Worm (Caenorhabditis elegans) whole organism, late embryonic: ENCODE data around the gene VY10G11R.1.

Source experiments
- C08G9.2 ChIP-seq: sonication (generic microtip); optimal IDR thresholded peaks from 2 replicates; lab custom pipeline; 2016; ENCODE audit warnings: mild to moderate bottlenecking, missing genetic modification characterization, moderate library complexity, missing compliant biosample characterization
- K02D7.2 ChIP-seq: sonication (generic microtip); optimal IDR thresholded peaks from 2 replicates; lab custom pipeline; 2017; ENCODE audit warnings: mild to moderate bottlenecking, missing genetic modification characterization, missing compliant biosample characterization
- T23F11.4 ChIP-seq: fragments of 200-800 bp; sonication (Bioruptor generic); optimal IDR thresholded peaks from 2 replicates; lab custom pipeline; 2018; ENCODE audit warnings: mild to moderate bottlenecking, missing genetic modification characterization, missing compliant biosample characterization
- Y22D7AL.16 ChIP-seq: sonication (generic microtip); optimal IDR thresholded peaks from 2 replicates; lab custom pipeline; 2016; ENCODE audit warnings: missing genetic modification characterization, missing compliant biosample characterization
- ahr-1 ChIP-seq: sonication (generic microtip); optimal IDR thresholded peaks from 2 replicates; lab custom pipeline; 2016; ENCODE audit warnings: missing genetic modification characterization, missing compliant biosample characterization
- ceh-18 ChIP-seq: sonication (generic microtip); optimal IDR thresholded peaks from 2 replicates; lab custom pipeline; 2016; ENCODE audit warnings: missing genetic modification characterization, missing compliant biosample characterization
- ceh-19 ChIP-seq: fragments of 200-800 bp; sonication (Bioruptor generic); optimal IDR thresholded peaks from 2 replicates; lab custom pipeline; 2018; ENCODE audit warnings: mild to moderate bottlenecking, missing genetic modification characterization, missing compliant biosample characterization
- ceh-2 ChIP-seq: sonication (generic microtip); optimal IDR thresholded peaks from 2 replicates; lab custom pipeline; 2016; ENCODE audit warnings: missing genotype, missing genetic modification characterization, missing compliant biosample characterization
- ceh-22 ChIP-seq: sonication (generic microtip); optimal IDR thresholded peaks from 2 replicates; lab custom pipeline; 2017; ENCODE audit warnings: missing biosample characterization, missing genetic modification characterization
- ceh-24 ChIP-seq: sonication (generic microtip); optimal IDR thresholded peaks from 2 replicates; lab custom pipeline; 2016; ENCODE audit warnings: mild to moderate bottlenecking, missing genetic modification characterization, missing compliant biosample characterization
- ceh-30 ChIP-seq: fragments of 150-350 bp; optimal IDR thresholded peaks from 2 replicates; lab custom pipeline; 2014; ENCODE audit warnings: missing biosample characterization, missing genetic modification characterization
- ceh-45 ChIP-seq: fragments of 200-800 bp; sonication (Bioruptor generic); IDR thresholded peaks from 2 replicates; pipeline ENCODE4 v1.3.6; 2022; ENCODE audit warnings: missing genetic modification reagents, missing genetic modification characterization, missing compliant biosample characterization
- ceh-48 ChIP-seq: sonication (generic microtip); optimal IDR thresholded peaks from 2 replicates; lab custom pipeline; 2016; ENCODE audit warnings: missing genetic modification characterization, inconsistent platforms, missing compliant biosample characterization
- ceh-6 ChIP-seq: fragments of 200-800 bp; sonication (Bioruptor generic); optimal IDR thresholded peaks from 2 replicates; lab custom pipeline; 2018; ENCODE audit warnings: mild to moderate bottlenecking, missing genetic modification characterization, missing compliant biosample characterization
- ceh-9 ChIP-seq: sonication (generic microtip); optimal IDR thresholded peaks from 2 replicates; lab custom pipeline; 2016; ENCODE audit warnings: mild to moderate bottlenecking, missing genetic modification characterization, inconsistent platforms, missing compliant biosample characterization
- dmd-4 ChIP-seq: sonication (generic microtip); optimal IDR thresholded peaks from 2 replicates; lab custom pipeline; 2016; ENCODE audit warnings: borderline replicate concordance, missing genetic modification characterization, missing compliant biosample characterization
- dve-1 ChIP-seq: sonication (generic microtip); optimal IDR thresholded peaks from 2 replicates; lab custom pipeline; 2017; ENCODE audit warnings: antibody characterized with exemption, mild to moderate bottlenecking, missing genetic modification characterization, missing compliant biosample characterization
- ets-4 ChIP-seq: sonication (generic microtip); optimal IDR thresholded peaks from 2 replicates; lab custom pipeline; 2016; ENCODE audit warnings: missing genetic modification characterization, missing compliant biosample characterization
- fax-1 ChIP-seq: sonication (generic microtip); optimal IDR thresholded peaks from 2 replicates; lab custom pipeline; 2016; ENCODE audit warnings: missing genotype, missing genetic modification characterization, missing compliant biosample characterization
- gmeb-2 ChIP-seq: sonication (generic microtip); optimal IDR thresholded peaks from 2 replicates; lab custom pipeline; 2016; ENCODE audit warnings: missing genetic modification characterization, inconsistent platforms, missing compliant biosample characterization
- hlh-15 ChIP-seq: sonication (generic microtip); optimal IDR thresholded peaks from 2 replicates; lab custom pipeline; 2016; ENCODE audit warnings: missing genetic modification characterization, missing compliant biosample characterization
- hlh-30 ChIP-seq: sonication (generic microtip); optimal IDR thresholded peaks from 2 replicates; lab custom pipeline; 2017; ENCODE audit warnings: antibody characterized with exemption, missing genetic modification characterization, missing compliant biosample characterization; ENCODE audit not compliant: insufficient read depth
- hlh-6 ChIP-seq: sonication (generic microtip); optimal IDR thresholded peaks from 2 replicates; lab custom pipeline; 2016; ENCODE audit warnings: missing genotype, missing genetic modification characterization, missing compliant biosample characterization
- hlh-8 ChIP-seq: sonication (generic microtip); optimal IDR thresholded peaks from 2 replicates; lab custom pipeline; 2016; ENCODE audit warnings: missing genotype, missing genetic modification characterization, missing compliant biosample characterization
- mec-3 ChIP-seq: sonication (generic microtip); optimal IDR thresholded peaks from 2 replicates; lab custom pipeline; 2016; ENCODE audit warnings: borderline replicate concordance, missing genetic modification characterization, missing compliant biosample characterization
- nfya-1 ChIP-seq: sonication (generic microtip); optimal IDR thresholded peaks from 2 replicates; lab custom pipeline; 2017; ENCODE audit warnings: missing genetic modification characterization, mild to moderate bottlenecking, missing compliant biosample characterization, antibody characterized with exemption, moderate library complexity
- nhr-232 ChIP-seq: sonication (generic microtip); optimal IDR thresholded peaks from 2 replicates; lab custom pipeline; 2016; ENCODE audit warnings: missing genetic modification characterization, missing compliant biosample characterization
- npax-4 ChIP-seq: sonication (generic microtip); optimal IDR thresholded peaks from 2 replicates; lab custom pipeline; 2016; ENCODE audit warnings: missing genetic modification characterization, missing compliant biosample characterization
- odd-2 ChIP-seq: sonication (generic microtip); optimal IDR thresholded peaks from 2 replicates; lab custom pipeline; 2017; ENCODE audit warnings: antibody characterized with exemption, mild to moderate bottlenecking, missing genetic modification characterization, missing compliant biosample characterization
- pha-4 ChIP-seq: fragments of 150-350 bp; optimal IDR thresholded peaks from 2 replicates; lab custom pipeline; 2018; ENCODE audit warnings: missing biosample characterization, missing genetic modification reagents, missing genetic modification characterization
- ref-2 ChIP-seq: sonication (generic microtip); optimal IDR thresholded peaks from 2 replicates; lab custom pipeline; 2016; ENCODE audit warnings: missing genetic modification characterization, missing compliant biosample characterization
- rnt-1 ChIP-seq: sonication (generic microtip); optimal IDR thresholded peaks from 2 replicates; lab custom pipeline; 2016; ENCODE audit warnings: missing genetic modification characterization, missing compliant biosample characterization
- sdc-2 ChIP-seq: sonication (generic microtip); optimal IDR thresholded peaks from 2 replicates; lab custom pipeline; 2016; ENCODE audit warnings: missing genotype, missing genetic modification characterization, missing compliant biosample characterization
- sox-4 ChIP-seq: sonication (generic microtip); optimal IDR thresholded peaks from 2 replicates; lab custom pipeline; 2017; ENCODE audit warnings: mild to moderate bottlenecking, missing genetic modification characterization, inconsistent platforms, missing compliant biosample characterization
- syd-9 ChIP-seq: sonication (generic microtip); optimal IDR thresholded peaks from 2 replicates; lab custom pipeline; 2016; ENCODE audit warnings: mild to moderate bottlenecking, missing genetic modification characterization, moderate library complexity, missing compliant biosample characterization
- tbx-7 ChIP-seq: sonication (generic microtip); optimal IDR thresholded peaks from 2 replicates; lab custom pipeline; 2016; ENCODE audit warnings: missing genotype, missing genetic modification characterization, missing compliant biosample characterization
- ttx-3 ChIP-seq: sonication (generic microtip); optimal IDR thresholded peaks from 2 replicates; lab custom pipeline; 2016; ENCODE audit warnings: missing genetic modification reagents, missing genetic modification characterization, missing compliant biosample characterization
- unc-3 ChIP-seq, 2 experiments: fragments of 200-800 bp in 1 of 2; sonication (Bioruptor generic) in 1 of 2; sonication (generic microtip) in 1 of 2; conservative IDR thresholded peaks in 1 of 2; optimal IDR thresholded peaks in 1 of 2; 2 replicates each; pipeline versions ENCODE4 v1.3.6 to Lab custom; 2016 to 2022; ENCODE audit warnings: missing compliant biosample characterization in 2 of 2, missing genetic modification characterization in 2 of 2, missing genetic modification reagents in 1 of 2
- unc-42 ChIP-seq: sonication (generic microtip); optimal IDR thresholded peaks from 2 replicates; lab custom pipeline; 2016; ENCODE audit warnings: missing genotype, missing genetic modification characterization, missing compliant biosample characterization
- unc-55 ChIP-seq: sonication (generic microtip); optimal IDR thresholded peaks from 2 replicates; lab custom pipeline; 2017; ENCODE audit warnings: missing biosample characterization, missing genetic modification reagents, missing genetic modification characterization
- unc-86 ChIP-seq: sonication (generic microtip); optimal IDR thresholded peaks from 2 replicates; lab custom pipeline; 2016; ENCODE audit warnings: missing genetic modification characterization, missing compliant biosample characterization
- zip-5 ChIP-seq: sonication (generic microtip); optimal IDR thresholded peaks from 2 replicates; lab custom pipeline; 2016; ENCODE audit warnings: missing genetic modification characterization, missing compliant biosample characterization

Gene VY10G11R.1

ce11 chrIV:16498031-16498442 lies 27.2 kb upstream of the VY10G11R.1 start (continued):
- TF ChIP-seq ceh-2 (tag; lab: Kevin White, UChicago): peak; percentile 20
- no peak for TF ChIP-seq gmeb-2 (tag; lab: Kevin White, UChicago)
- TF ChIP-seq dve-1 (tag; lab: Kevin White, UChicago): no peak
- TF ChIP-seq tbx-7 (tag; lab: Kevin White, UChicago): no peak
- no peak for TF ChIP-seq ttx-3 (tag; lab: Kevin White, UChicago)
- peak; percentile 91 for TF ChIP-seq unc-42 (tag; lab: Kevin White, UChicago)
- TF ChIP-seq hlh-30 (tag; lab: Kevin White, UChicago): no peak
- TF ChIP-seq rnt-1: peak; percentile 89
- no peak for TF ChIP-seq ets-4 (tag; lab: Kevin White, UChicago)
- TF ChIP-seq dmd-4 (tag; lab: Kevin White, UChicago): peak; percentile 63
- TF ChIP-seq hlh-6 (tag; lab: Kevin White, UChicago): no peak
- no peak for TF ChIP-seq unc-3 (GFP tag; conservative IDR thresholded peaks at IDR 0.05; lab: Robert Waterston, UW)
- TF ChIP-seq unc-3 (tag; optimal IDR thresholded peaks at IDR 0.05; lab: Kevin White, UChicago): no peak
- no peak for TF ChIP-seq T23F11.4 (GFP tag; lab: Kevin White, UChicago)
- no peak for TF ChIP-seq hlh-15
- no peak for TF ChIP-seq ceh-48 (tag; lab: Kevin White, UChicago)
- peak; percentile 45 for TF ChIP-seq sdc-2 (tag; lab: Kevin White, UChicago)
- no peak for TF ChIP-seq nhr-232 (tag; lab: Kevin White, UChicago)
- TF ChIP-seq ceh-24 (tag; lab: Kevin White, UChicago): no peak
- TF ChIP-seq ceh-45: no peak
- TF ChIP-seq sox-4 (tag; lab: Kevin White, UChicago): peak; percentile 4
- peak; percentile 44 for TF ChIP-seq ceh-19 (GFP tag; lab: Kevin White, UChicago)
- no peak for TF ChIP-seq pha-4
- TF ChIP-seq Y22D7AL.16 (tag; lab: Kevin White, UChicago): no peak
- no peak for TF ChIP-seq ceh-6 (GFP tag; lab: Kevin White, UChicago)
- TF ChIP-seq ahr-1 (tag; lab: Kevin White, UChicago): no peak
- TF ChIP-seq fax-1: peak; percentile 22
- TF ChIP-seq ceh-22 (tag; lab: Kevin White, UChicago): no peak

- no peak for TF ChIP-seq syd-9 (tag; lab: Kevin White, UChicago)
- TF ChIP-seq ref-2: peak; percentile 2
- peak; percentile 23 for TF ChIP-seq ceh-18 (tag; lab: Kevin White, UChicago)
- TF ChIP-seq unc-55 (GFP tag; lab: Kevin White, UChicago): peak; percentile 18
- no peak for TF ChIP-seq ceh-22 (tag; lab: Kevin White, UChicago)
- no peak for TF ChIP-seq pha-4
- TF ChIP-seq unc-42 (tag; lab: Kevin White, UChicago): peak; percentile 31
- no peak for TF ChIP-seq npax-4
- no peak for TF ChIP-seq dmd-4 (tag; lab: Kevin White, UChicago)
Measured at ce11 chrIV:16496491-16496890, 25.7 kb upstream of the VY10G11R.1 start.

- TF ChIP-seq unc-86 (tag; lab: Kevin White, UChicago): no peak
- no peak for TF ChIP-seq hlh-8
- no peak for TF ChIP-seq syd-9 (tag; lab: Kevin White, UChicago)
- TF ChIP-seq unc-42 (tag; lab: Kevin White, UChicago): peak; percentile 91
Measured at ce11 chrIV:16494007-16494406, 23.2 kb upstream of the VY10G11R.1 start.

- no peak for TF ChIP-seq ceh-22 (tag; lab: Kevin White, UChicago)
- TF ChIP-seq, all 69 proteins: peak for 0
Measured at ce11 chrIV:16492937-16493336, 22.1 kb upstream of the VY10G11R.1 start.

ce11 chrIV:16492327-16492726 lies 21.5 kb upstream of the VY10G11R.1 start:
- TF ChIP-seq ceh-2 (tag; lab: Kevin White, UChicago) (peak; percentile 49), nfya-1 (tag; lab: Kevin White, UChicago) (peak; percentile 84), gmeb-2 (tag; lab: Kevin White, UChicago) (no peak), ceh-24 (tag; lab: Kevin White, UChicago) (no peak), ceh-9 (tag; lab: Kevin White, UChicago) (no peak), dmd-4 (tag; lab: Kevin White, UChicago) (no peak), hlh-6 (tag; lab: Kevin White, UChicago) (no peak), unc-3 (GFP tag; conservative IDR thresholded peaks at IDR 0.05; lab: Robert Waterston, UW) (no peak), unc-3 (tag; optimal IDR thresholded peaks at IDR 0.05; lab: Kevin White, UChicago) (no peak), odd-2 (no peak), sdc-2 (tag; lab: Kevin White, UChicago) (peak; percentile 60), C08G9.2 (tag; lab: Kevin White, UChicago) (peak; percentile 58), mec-3 (no peak), ets-4 (tag; lab: Kevin White, UChicago) (peak; percentile 80), zip-5 (tag; lab: Kevin White, UChicago) (no peak), hlh-8 (no peak), dve-1 (tag; lab: Kevin White, UChicago) (peak; percentile 78), npax-4 (no peak), ceh-30 (tag; lab: Kevin White, UChicago) (peak; percentile 41), K02D7.2 (tag; lab: Kevin White, UChicago) (no peak)
